Fruit fly (Drosophila melanogaster) whole organism, wandering third instar larva: Measurements from ENCODE around the gene CG6465.

ENCODE experiments used
- Vsx2 ChIP-seq: fragments of 200-300, 225-300 bp; sonication (Bioruptor generic); optimal IDR thresholded peaks from 2 replicates; lab custom pipeline; 2018; ENCODE audit warnings: missing biosample characterization, missing genetic modification characterization; ENCODE audit not compliant: partially characterized antibody
- br ChIP-seq: fragments of 200-800 bp; sonication (Bioruptor generic); optimal IDR thresholded peaks from 2 replicates; lab custom pipeline; 2016; ENCODE audit warnings: missing biosample characterization, missing genetic modification characterization
- h ChIP-seq: fragments of 200-800 bp; sonication (Bioruptor generic); optimal IDR thresholded peaks from 3 replicates; lab custom pipeline; 2016; ENCODE audit warnings: missing biosample characterization, mild to moderate bottlenecking, missing genetic modification characterization
- lola ChIP-seq: fragments of >200 bp; optimal IDR thresholded peaks from 2 replicates; lab custom pipeline; 2017; ENCODE audit warnings: missing biosample characterization, missing genetic modification characterization

dm6 chr3R:10655968-10656367 is 21.1 kb downstream of the CG6465 start:
- TF ChIP-seq br (GFP tag; lab: Kevin White, UChicago) (no peak), h (GFP tag; lab: Kevin White, UChicago) (no peak), Vsx2 (no peak), lola (no peak)
